Fruit fly (Drosophila melanogaster) whole organism, pupa: ENCODE measurements around the gene nompC.

Source experiments
- CG8159 ChIP-seq: fragments of 200-800 bp; sonication (Bioruptor generic); optimal IDR thresholded peaks from 3 replicates; lab custom pipeline; 2018; ENCODE audit warnings: missing biosample characterization, mild to moderate bottlenecking, missing genetic modification characterization, moderate library complexity
- gl ChIP-seq: fragments of 200-800 bp; sonication (Bioruptor generic); optimal IDR thresholded peaks from 2 replicates; lab custom pipeline; 2018; ENCODE audit warnings: missing biosample characterization, mild to moderate bottlenecking, missing genetic modification characterization

DNA sequence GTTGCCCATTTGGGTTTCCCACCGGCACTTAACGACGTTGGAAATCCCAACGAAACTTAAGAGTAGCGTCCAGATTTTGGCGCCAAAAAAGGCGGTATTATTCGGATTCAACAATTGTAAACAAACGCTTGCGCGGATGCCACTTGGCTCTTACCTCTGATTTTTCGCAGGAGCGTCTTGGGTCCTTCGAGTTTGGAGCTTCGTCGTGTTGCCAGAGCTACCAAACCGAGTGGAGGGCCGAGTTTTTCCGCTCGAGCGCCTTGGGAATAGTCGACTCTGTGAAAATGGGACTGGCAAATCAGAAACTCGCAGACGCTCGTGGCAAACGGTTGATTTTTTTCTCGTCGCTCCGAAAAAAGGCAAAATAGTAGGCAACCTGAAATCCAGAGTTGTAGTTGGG lies at the start of gene nompC:
- TF ChIP-seq gl (no peak), CG8159 (tag; lab: Kevin White, UChicago) (no peak)
